Fruit fly (Drosophila melanogaster) whole organism, embryonic: ENCODE data around the gene baf.

Experiments
- Awh ChIP-seq: fragments of 200-800 bp; sonication (Bioruptor generic); IDR thresholded peaks from 2 replicates; pipeline ENCODE4, ENCODE4 v1.3.6; 2022; ENCODE audit warnings: missing biosample characterization, missing genetic modification characterization
- CG10267 ChIP-seq: fragments of 200-800 bp; sonication (Bioruptor generic); optimal IDR thresholded peaks from 2 replicates; lab custom pipeline; 2018; ENCODE audit warnings: missing biosample characterization, mild to moderate bottlenecking, missing genetic modification characterization, moderate library complexity
- CG12659 ChIP-seq: fragments of 200-800 bp; sonication (Bioruptor generic); optimal IDR thresholded peaks from 3 replicates; lab custom pipeline; 2017; ENCODE audit warnings: mild to moderate bottlenecking, missing biosample characterization, missing genetic modification reagents, missing genetic modification characterization
- CG12769 ChIP-seq: fragments of 200-800 bp; sonication (Bioruptor generic); optimal IDR thresholded peaks from 2 replicates; lab custom pipeline; 2019; ENCODE audit warnings: missing biosample characterization, mild to moderate bottlenecking, missing genetic modification characterization, moderate library complexity
- CG13424 ChIP-seq: fragments of 200-800 bp; sonication (Bioruptor generic); optimal IDR thresholded peaks from 2 replicates; lab custom pipeline; 2019; ENCODE audit warnings: missing biosample characterization, mild to moderate bottlenecking, missing genetic modification characterization, moderate library complexity
- CG14014 ChIP-seq: fragments of 200-800 bp; sonication (Bioruptor generic); IDR thresholded peaks from 2 replicates; pipeline ENCODE4 v1.3.6; 2022; ENCODE audit warnings: missing biosample characterization, missing genetic modification characterization
- CG14860 ChIP-seq: fragments of 200-800 bp; sonication (Bioruptor generic); IDR thresholded peaks from 3 replicates; pipeline ENCODE4 v1.3.6; 2022; ENCODE audit warnings: missing biosample characterization, missing genetic modification characterization; ENCODE audit not compliant: partially characterized antibody
- CG15073 ChIP-seq: fragments of 200-800 bp; sonication (Bioruptor generic); optimal IDR thresholded peaks from 2 replicates; lab custom pipeline; 2016; ENCODE audit warnings: missing biosample characterization, missing genetic modification characterization
- CG15696 ChIP-seq: fragments of 200-800 bp; sonication (Bioruptor generic); optimal IDR thresholded peaks from 2 replicates; lab custom pipeline; 2019; ENCODE audit warnings: missing biosample characterization, mild to moderate bottlenecking, missing genetic modification characterization, moderate library complexity
- CG1603 ChIP-seq: fragments of 200-800 bp; sonication (Bioruptor generic); optimal IDR thresholded peaks from 2 replicates; lab custom pipeline; 2019; ENCODE audit warnings: missing biosample characterization, mild to moderate bottlenecking, missing genetic modification characterization, moderate library complexity
- CG17186 ChIP-seq: fragments of 200-800 bp; sonication (Bioruptor generic); optimal IDR thresholded peaks from 3 replicates; lab custom pipeline; 2017; ENCODE audit warnings: missing biosample characterization, missing genetic modification reagents, missing genetic modification characterization
- CG18262 ChIP-seq: fragments of 200-800 bp; optimal IDR thresholded peaks from 3 replicates; lab custom pipeline; 2019; ENCODE audit warnings: missing biosample characterization, mild to moderate bottlenecking, missing genetic modification characterization, moderate library complexity
- CG2129 ChIP-seq: fragments of 200-800 bp; sonication (Bioruptor generic); IDR thresholded peaks from 2 replicates; pipeline ENCODE4 v1.3.6; 2022; ENCODE audit warnings: missing biosample characterization, missing genetic modification characterization; ENCODE audit not compliant: partially characterized antibody
- CG2712 ChIP-seq: fragments of 200-800 bp; optimal IDR thresholded peaks from 3 replicates; lab custom pipeline; 2019; ENCODE audit warnings: missing biosample characterization, mild to moderate bottlenecking, missing genetic modification characterization, moderate library complexity
- CG4360 ChIP-seq: fragments of 200-800 bp; sonication (Bioruptor generic); IDR thresholded peaks from 2 replicates; pipeline ENCODE4 v1.3.6; 2022; ENCODE audit warnings: missing biosample characterization, missing genetic modification characterization
- CG6791 ChIP-seq: fragments of 200-800 bp; sonication (Bioruptor generic); IDR thresholded peaks from 3 replicates; pipeline ENCODE4 v1.3.6; 2022; ENCODE audit warnings: missing biosample characterization, missing genetic modification characterization; ENCODE audit not compliant: partially characterized antibody
- CG8359 ChIP-seq: fragments of 200-800 bp; sonication (Bioruptor generic); optimal IDR thresholded peaks from 2 replicates; lab custom pipeline; 2017; ENCODE audit warnings: missing biosample characterization, mild to moderate bottlenecking, missing genetic modification characterization, borderline replicate concordance
- CG8388 ChIP-seq: fragments of 200-800 bp; sonication (Bioruptor generic); optimal IDR thresholded peaks from 2 replicates; lab custom pipeline; 2019; ENCODE audit warnings: missing biosample characterization, mild to moderate bottlenecking, missing genetic modification characterization, moderate library complexity
- CG9215 ChIP-seq: fragments of 200-800 bp; sonication (Bioruptor generic); IDR thresholded peaks from 2 replicates; pipeline ENCODE4 v1.3.6; 2022; ENCODE audit warnings: missing biosample characterization, missing genetic modification characterization
- CG9817 ChIP-seq: fragments of 200-800 bp; sonication (Bioruptor generic); optimal IDR thresholded peaks from 2 replicates; lab custom pipeline; 2018; ENCODE audit warnings: missing biosample characterization, mild to moderate bottlenecking, missing genetic modification characterization, moderate library complexity
- CG9932 ChIP-seq: fragments of 200-800 bp; sonication (Bioruptor generic); IDR thresholded peaks from 2 replicates; pipeline ENCODE4 v1.3.6; 2022; ENCODE audit warnings: missing biosample characterization, missing genetic modification characterization
- Dek ChIP-seq: fragments of 200-800 bp; sonication (Bioruptor generic); optimal IDR thresholded peaks from 3 replicates; lab custom pipeline; 2019; ENCODE audit warnings: missing biosample characterization, mild to moderate bottlenecking, missing genetic modification characterization, moderate library complexity
- Dip3 ChIP-seq: fragments of 200-800 bp; sonication (Bioruptor generic); optimal IDR thresholded peaks from 3 replicates; lab custom pipeline; 2016; ENCODE audit warnings: missing biosample characterization, missing genetic modification characterization
- Ets65A ChIP-seq: fragments of 200-800 bp; sonication (Bioruptor generic); peaks from one replicate; lab custom pipeline; 2016; ENCODE audit warnings: missing biosample characterization, missing genetic modification characterization
- Ets97D ChIP-seq: fragments of 200-800 bp; sonication (Bioruptor generic); optimal IDR thresholded peaks from 3 replicates; lab custom pipeline; 2016; ENCODE audit warnings: missing biosample characterization, missing genetic modification characterization
- Hr39 ChIP-seq: fragments of >200 bp; optimal IDR thresholded peaks from 2 replicates; lab custom pipeline; 2017
- Hr78 ChIP-seq, 2 experiments: fragments of 200-800 bp in 1 of 2; fragments of >200 bp in 1 of 2; sonication (Bioruptor generic) in 1 of 2; optimal IDR thresholded peaks; 2 replicates each; lab custom pipeline; 2017 to 2019; ENCODE audit warnings: missing biosample characterization in 2 of 2, missing genetic modification characterization in 2 of 2, mild to moderate bottlenecking in 1 of 2, moderate library complexity in 1 of 2
- Lim3 ChIP-seq: fragments of 200-800 bp; sonication (Bioruptor generic); IDR thresholded peaks from 2 replicates; pipeline ENCODE4 v1.3.6; 2022; ENCODE audit warnings: missing biosample characterization, missing genetic modification characterization
- NK7.1 ChIP-seq: fragments of 200-800 bp; sonication (Bioruptor generic); optimal IDR thresholded peaks from 3 replicates; lab custom pipeline; 2016; ENCODE audit warnings: missing biosample characterization, missing genetic modification characterization
- Poxn ChIP-seq: fragments of 200-800 bp; sonication (Bioruptor generic); IDR thresholded peaks from 2 replicates; pipeline ENCODE4 v1.3.6; 2022; ENCODE audit warnings: missing biosample characterization, missing genetic modification characterization
- Ptx1 ChIP-seq: fragments of 200-800 bp; sonication (Bioruptor generic); IDR thresholded peaks from 2 replicates; pipeline ENCODE4 v1.3.6; 2022; ENCODE audit warnings: missing biosample characterization, missing genetic modification characterization
- Sry-δ ChIP-seq: fragments of 200-800 bp; sonication (Bioruptor generic); optimal IDR thresholded peaks from 2 replicates; lab custom pipeline; 2016; ENCODE audit warnings: missing biosample characterization, missing genetic modification characterization
- Ssrp ChIP-seq: fragments of 200-800 bp; sonication (Bioruptor generic); optimal IDR thresholded peaks from 2 replicates; lab custom pipeline; 2018; ENCODE audit warnings: missing biosample characterization, mild to moderate bottlenecking, missing genetic modification characterization, moderate library complexity
- Vsx1 ChIP-seq: fragments of 200-800 bp; sonication (Bioruptor generic); optimal IDR thresholded peaks from 2 replicates; lab custom pipeline; 2017; ENCODE audit warnings: missing biosample characterization, mild to moderate bottlenecking, missing genetic modification characterization, missing genetic modification reagents
- bcd ChIP-seq: fragments of 200-800 bp; sonication (Bioruptor generic); optimal IDR thresholded peaks from 2 replicates; lab custom pipeline; 2017; ENCODE audit warnings: missing biosample characterization, mild to moderate bottlenecking, missing genetic modification characterization
- chif ChIP-seq, 2 experiments: fragments of 200-800 bp; sonication (Bioruptor generic); optimal IDR thresholded peaks; 3 replicates each; lab custom pipeline; 2016; ENCODE audit warnings: missing biosample characterization in 2 of 2, missing genetic modification characterization in 2 of 2
- cwo ChIP-seq: fragments of 200-800 bp; sonication (Bioruptor generic); optimal IDR thresholded peaks from 3 replicates; lab custom pipeline; 2017; ENCODE audit warnings: missing biosample characterization, missing genetic modification characterization, mild to moderate bottlenecking, moderate library complexity, missing genetic modification reagents
- dati ChIP-seq: fragments of 200-800 bp; sonication (Bioruptor generic); IDR thresholded peaks from 2 replicates; pipeline ENCODE4 v1.3.6; 2022; ENCODE audit warnings: missing biosample characterization, missing genetic modification characterization
- eve ChIP-seq, 2 experiments: fragments of >200 bp; optimal IDR thresholded peaks; 2 replicates each; lab custom pipeline; 2017; ENCODE audit warnings: missing biosample characterization in 2 of 2, missing genetic modification characterization in 2 of 2
- gt ChIP-seq: fragments of 200-800 bp; sonication (Bioruptor generic); IDR thresholded peaks from 2 replicates; pipeline ENCODE4 v1.3.6; 2022; ENCODE audit warnings: missing biosample characterization, missing genetic modification characterization
- ind ChIP-seq: fragments of 200-800 bp; sonication (Bioruptor generic); optimal IDR thresholded peaks from 3 replicates; lab custom pipeline; 2016; ENCODE audit warnings: missing biosample characterization, missing genetic modification characterization
- nau ChIP-seq: fragments of 200-800 bp; sonication (Bioruptor generic); optimal IDR thresholded peaks from 3 replicates; lab custom pipeline; 2017; ENCODE audit warnings: missing biosample characterization, mild to moderate bottlenecking, missing genetic modification characterization, missing genetic modification reagents
- pan ChIP-seq, 4 experiments: fragments of >200 bp in 3 of 4; fragments of 200-800 bp in 1 of 4; sonication (Bioruptor generic) in 1 of 4; optimal IDR thresholded peaks in 3 of 4; IDR thresholded peaks in 1 of 4; 2 replicates each; pipeline versions ENCODE4 v1.3.6 to Lab custom; 2017 to 2022; ENCODE audit warnings: missing biosample characterization in 2 of 4, missing genetic modification characterization in 2 of 4, mixed read lengths in 1 of 4
- pita ChIP-seq: fragments of 200-800 bp; sonication (Bioruptor generic); optimal IDR thresholded peaks from 2 replicates; lab custom pipeline; 2017; ENCODE audit warnings: missing biosample characterization, mild to moderate bottlenecking, missing genetic modification characterization
- row ChIP-seq: fragments of 200-800 bp; sonication (Bioruptor generic); IDR thresholded peaks from 3 replicates; pipeline ENCODE4 v1.3.6; 2022; ENCODE audit warnings: missing biosample characterization, missing genetic modification characterization
- tap ChIP-seq: fragments of 200-800 bp; optimal IDR thresholded peaks from 3 replicates; lab custom pipeline; 2019; ENCODE audit warnings: missing biosample characterization, mild to moderate bottlenecking, missing genetic modification characterization, moderate library complexity
- ttk ChIP-seq: fragments of 200-800 bp; sonication (Bioruptor generic); IDR thresholded peaks from 2 replicates; pipeline ENCODE4 v2.1.2; 2022; ENCODE audit warnings: missing biosample characterization, missing genetic modification characterization
- tup ChIP-seq: fragments of 200-800 bp; sonication (Bioruptor generic); optimal IDR thresholded peaks from 2 replicates; lab custom pipeline; 2016; ENCODE audit warnings: missing biosample characterization, mild to moderate bottlenecking, missing genetic modification characterization, moderate library complexity
- unpg ChIP-seq: fragments of 200-800 bp; sonication (Bioruptor generic); optimal IDR thresholded peaks from 3 replicates; lab custom pipeline; 2018; ENCODE audit warnings: missing biosample characterization, mild to moderate bottlenecking, missing genetic modification characterization, moderate library complexity
- wdn ChIP-seq: fragments of 200-800 bp; sonication (Bioruptor generic); IDR thresholded peaks from 2 replicates; pipeline ENCODE4 v1.3.6; 2022; ENCODE audit warnings: missing biosample characterization, missing genetic modification characterization

Gene baf

dm6 chr2L:8000578-8001040, 28.7 kb upstream of the baf start (continued):
- TF ChIP-seq wdn (GFP tag; lab: Robert Waterston, UW) = 0 out of 2 replicates have a peak, but pooled peaks have one; percentile 46
- no peak for TF ChIP-seq eve (GFP tag; optimal IDR thresholded peaks at IDR 0.05; lab: Kevin White, UChicago)
- no peak for TF ChIP-seq Ptx1
- no peak for TF ChIP-seq NK7.1 (GFP tag; lab: Kevin White, UChicago)
- no peak for TF ChIP-seq Lim3 (GFP tag; lab: Robert Waterston, UW)
- TF ChIP-seq CG12659 (GFP tag; lab: Kevin White, UChicago) = peak; percentile 25
- no peak for TF ChIP-seq CG2129
- TF ChIP-seq Ets65A (GFP tag; lab: Kevin White, UChicago) = peak; percentile 81
- no peak for TF ChIP-seq nau (GFP tag; lab: Kevin White, UChicago)
- peak; percentile 31 for TF ChIP-seq cwo
- TF ChIP-seq Dek = no peak
- 0 out of 2 replicates have a peak, but pooled peaks have one; percentile 36 for TF ChIP-seq CG9215 (GFP tag; lab: Robert Waterston, UW)
- no peak for TF ChIP-seq CG4360 (GFP tag; lab: Robert Waterston, UW)
- peak; percentile 77 for TF ChIP-seq CG9932 (GFP tag; lab: Robert Waterston, UW)
- TF ChIP-seq CG1603 = no peak
- TF ChIP-seq tup (GFP tag; lab: Kevin White, UChicago) = no peak
- TF ChIP-seq CG2712 (tag; lab: Kevin White, UChicago) = no peak
- peak; percentile 53 for TF ChIP-seq CG12769
- no peak for TF ChIP-seq Poxn (GFP tag; lab: Robert Waterston, UW)
- no peak for TF ChIP-seq Sry-δ (GFP tag; lab: Kevin White, UChicago)
- TF ChIP-seq Hr78 (GFP tag; optimal IDR thresholded peaks at IDR 0.05; lab: Kevin White, UChicago) = no peak
- no peak for TF ChIP-seq pita (GFP tag; lab: Kevin White, UChicago)
- TF ChIP-seq Ets97D = no peak
- TF ChIP-seq CG8359 (GFP tag; lab: Kevin White, UChicago) = no peak
- TF ChIP-seq Vsx1 = no peak
- TF ChIP-seq ttk (GFP tag; lab: Robert Waterston, UW) = no peak
- peak; percentile 42 for TF ChIP-seq Dip3 (GFP tag; lab: Kevin White, UChicago)
- 0 out of 3 replicates have a peak, but pooled peaks have one; percentile 7 for TF ChIP-seq CG14860 (GFP tag; lab: Robert Waterston, UW)
- peak; percentile 17 for TF ChIP-seq bcd
- TF ChIP-seq CG15696 (tag; lab: Kevin White, UChicago) = no peak
- TF ChIP-seq chif (GFP tag; optimal IDR thresholded peaks at IDR 0.05; lab: Kevin White, UChicago) = no peak
- TF ChIP-seq unpg (GFP tag; lab: Kevin White, UChicago) = no peak
- TF ChIP-seq ind (GFP tag; lab: Kevin White, UChicago) = peak; percentile 12
- TF ChIP-seq dati (GFP tag; lab: Robert Waterston, UW) = no peak
- TF ChIP-seq CG15073 (GFP tag; lab: Kevin White, UChicago) = no peak
- TF ChIP-seq CG14014 (GFP tag; lab: Robert Waterston, UW) = no peak; the same call in 1 of the 2 replicates
- TF ChIP-seq CG17186 (GFP tag; lab: Kevin White, UChicago) = no peak
- TF ChIP-seq CG8388 (GFP tag; lab: Kevin White, UChicago) = no peak
- no peak for TF ChIP-seq CG18262
- peak; percentile 12; the same call in 1 of the 3 replicates for TF ChIP-seq row (GFP tag; lab: Robert Waterston, UW)
- TF ChIP-seq Awh (GFP tag; lab: Robert Waterston, UW) = no peak
- TF ChIP-seq tap (tag; lab: Kevin White, UChicago) = no peak
- TF ChIP-seq pan (optimal IDR thresholded peaks at IDR 0.05; lab: Kevin White, UChicago) = no peak
- no peak for TF ChIP-seq pan (GFP tag; optimal IDR thresholded peaks at IDR 0.05 in 1 of 2, IDR thresholded peaks at IDR 0.05 in 1 of 2)
- no peak for TF ChIP-seq CG13424 (tag; lab: Kevin White, UChicago)
- no peak for TF ChIP-seq Hr39 (lab: Kevin White, UChicago)
- TF ChIP-seq CG6791 (GFP tag; lab: Robert Waterston, UW) = 0 out of 3 replicates have a peak, but pooled peaks have one; percentile 36
- no peak for TF ChIP-seq Ssrp (tag; lab: Kevin White, UChicago)
- TF ChIP-seq CG10267 (tag; lab: Kevin White, UChicago) = no peak
- no peak for TF ChIP-seq gt (GFP tag; lab: Robert Waterston, UW)
- peak; percentile 5 for TF ChIP-seq CG9817 (tag; lab: Kevin White, UChicago)
